Fruit fly (Drosophila melanogaster): ENCODE results near the gene CG6454.

CG6454 gene

DNA sequence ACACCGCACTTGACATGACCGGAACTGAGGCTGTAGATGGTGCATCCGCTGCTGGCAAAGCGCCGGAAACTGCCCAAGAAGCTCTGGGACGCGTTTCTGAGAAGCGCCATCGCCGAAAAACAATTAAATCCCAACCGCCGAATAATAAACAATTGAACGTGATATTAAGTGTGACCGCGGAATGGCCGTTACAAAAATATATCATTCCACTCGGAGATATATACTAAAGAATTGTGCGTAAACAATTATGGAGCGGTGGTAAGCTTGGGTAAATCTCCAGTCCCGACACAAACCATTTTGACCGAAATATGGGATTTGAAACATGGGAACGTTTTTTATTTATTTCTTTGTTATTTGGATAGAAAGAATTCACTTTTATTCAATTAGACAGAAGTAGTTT lies 11.0 kb downstream of the CG6454 start, which contains the start of gene CG18528 (continued):
- TF ChIP-seq Xrp1 (GFP tag; IDR thresholded peaks at IDR 0.05) (no peak), MBD-R2 (GFP tag; IDR thresholded peaks at IDR 0.05) (peak; percentile 80), zen (tag; optimal IDR thresholded peaks at IDR 0.05) (peak; percentile 71), CG15514 (GFP tag; optimal IDR thresholded peaks at IDR 0.05) (peak; percentile 51), YL-1 (GFP tag; optimal IDR thresholded peaks at IDR 0.05) (peak; percentile 15), gsb-n (tag; optimal IDR thresholded peaks at IDR 0.05) (no peak), Abd-B (GFP tag; optimal IDR thresholded peaks at IDR 0.05) (peak; percentile 82), cato (GFP tag; optimal IDR thresholded peaks at IDR 0.05; ENCODE audit: borderline replicate concordance) (no peak), trem (tag; optimal IDR thresholded peaks at IDR 0.05) (peak; percentile 49), CG12659 (GFP tag; optimal IDR thresholded peaks at IDR 0.05) (peak; percentile 39), HmgD (GFP tag; optimal IDR thresholded peaks at IDR 0.05) (peak; percentile 50), so (GFP tag; IDR thresholded peaks at IDR 0.05) (no peak), CG6683 (GFP tag; optimal IDR thresholded peaks at IDR 0.05) (no peak), Ets65A (GFP tag) (peak; percentile 85), CG33213 (GFP tag; optimal IDR thresholded peaks at IDR 0.05) (peak; percentile 66), Sin3A (optimal IDR thresholded peaks at IDR 0.05) (peak; percentile 29), pzg (GFP tag; optimal IDR thresholded peaks at IDR 0.05) (peak; percentile 89), CG8924 (tag; optimal IDR thresholded peaks at IDR 0.05) (peak; percentile 24), CG12236 (GFP tag; optimal IDR thresholded peaks at IDR 0.05) (peak; percentile 3), CG3995 (GFP tag; optimal IDR thresholded peaks at IDR 0.05) (peak; percentile 71), wdn (GFP tag; IDR thresholded peaks at IDR 0.05) (no peak), zen2 (GFP tag; IDR thresholded peaks at IDR 0.05; ENCODE audit: partially characterized antibody) (no peak), ci (GFP tag; IDR thresholded peaks at IDR 0.05) (peak; percentile 33; the same call in 1 of the 3 replicates), pho (GFP tag; optimal IDR thresholded peaks at IDR 0.05) (peak; percentile 6), HmgZ (tag; optimal IDR thresholded peaks at IDR 0.05) (peak; percentile 60), dysf (GFP tag; IDR thresholded peaks at IDR 0.05) (0 out of 3 replicates have a peak, but pooled peaks have one; percentile 6), CG14667 (GFP tag; IDR thresholded peaks at IDR 0.05) (no peak), tup (GFP tag; optimal IDR thresholded peaks at IDR 0.05) (no peak), pum (GFP tag; optimal IDR thresholded peaks at IDR 0.05) (no peak), sens (GFP tag) (peak; percentile 73), chn (GFP tag; optimal IDR thresholded peaks at IDR 0.05) (no peak), lbe (GFP tag; optimal IDR thresholded peaks at IDR 0.05) (no peak), insv (GFP tag; optimal IDR thresholded peaks at IDR 0.05) (no peak), gro (GFP tag; optimal IDR thresholded peaks at IDR 0.05) (no peak), CG9817 (tag; optimal IDR thresholded peaks at IDR 0.05) (no peak), CoRest (tag; optimal IDR thresholded peaks at IDR 0.05) (peak; percentile 64), Ets97D (GFP tag; optimal IDR thresholded peaks at IDR 0.05) (peak; percentile 92), gce (GFP tag; IDR thresholded peaks at IDR 0.05) (no peak), ranshi (GFP tag; IDR thresholded peaks at IDR 0.05) (no peak)

dm6 chr3R:24361583-24361982 lies 12.6 kb downstream of the CG6454 start, which contains the start of the genes CG5762 and CG33339:
Gene CG5762, minus strand, starts transcription at chr3R:24361683.
Gene CG33339, plus strand, starts transcription at chr3R:24361847.
- TF ChIP-seq Oli (tag; optimal IDR thresholded peaks at IDR 0.05): no peak
- no peak for TF ChIP-seq Ada2b (GFP tag; IDR thresholded peaks at IDR 0.05)
- no peak for TF ChIP-seq E2f1 (GFP tag; IDR thresholded peaks at IDR 0.05)
- no peak for TF ChIP-seq CG18619 (GFP tag; optimal IDR thresholded peaks at IDR 0.05)
- TF ChIP-seq CG18764 (GFP tag; optimal IDR thresholded peaks at IDR 0.05): no peak
- no peak for TF ChIP-seq CG4707 (GFP tag; optimal IDR thresholded peaks at IDR 0.05)
- no peak for TF ChIP-seq CG3065 (GFP tag; optimal IDR thresholded peaks at IDR 0.05)
- TF ChIP-seq NC2α (GFP tag; optimal IDR thresholded peaks at IDR 0.05): no peak
- TF ChIP-seq toy (GFP tag; IDR thresholded peaks at IDR 0.05): no peak
